Worm (Caenorhabditis elegans): ENCODE data around the gene swsn-7.

DNA sequence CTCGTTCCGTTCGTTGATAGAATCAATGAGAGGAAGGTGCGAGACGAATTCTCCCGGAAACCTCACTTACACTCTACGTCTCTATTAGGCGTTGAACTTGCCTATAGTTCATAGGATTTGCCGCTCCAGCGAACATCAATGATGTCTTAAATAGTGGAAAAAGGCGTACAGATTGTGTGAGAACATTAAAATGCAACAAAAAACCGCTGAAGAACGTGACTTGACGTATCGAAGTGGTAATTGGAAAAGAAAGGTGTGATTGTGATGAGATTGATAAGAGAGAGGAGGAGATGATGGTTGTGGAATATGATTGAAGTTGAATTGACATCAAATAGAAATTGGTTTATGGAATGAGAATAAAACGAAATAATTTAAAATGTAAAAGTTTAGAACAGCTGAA is 6.4 kb upstream of the swsn-7 start:
- TF ChIP-seq klf-2 (GFP tag; conservative IDR thresholded peaks at IDR 0.05) (no peak), tab-1 (GFP tag; IDR thresholded peaks at IDR 0.05) (no peak), flt-1 (GFP tag; IDR thresholded peaks at IDR 0.05) (no peak), med-1 (GFP tag; optimal IDR thresholded peaks at IDR 0.05; ENCODE audit: insufficient read depth) (no peak), ztf-23 (GFP tag; IDR thresholded peaks at IDR 0.05) (no peak), T22C8.4 (GFP tag; IDR thresholded peaks at IDR 0.05) (no peak), ztf-29 (GFP tag; IDR thresholded peaks at IDR 0.05) (no peak)
